Worm (Caenorhabditis elegans) whole organism, L2 larva: ENCODE measurements around the gene Y57E12AR.1.

Experiments
- ZK546.5 ChIP-seq: sonication (generic microtip); optimal IDR thresholded peaks from 2 replicates; lab custom pipeline; 2017; ENCODE audit warnings: missing biosample characterization, missing genetic modification characterization
- aly-2 ChIP-seq: fragments of 150-350 bp; optimal IDR thresholded peaks from 2 replicates; lab custom pipeline; 2014; ENCODE audit warnings: missing biosample characterization, missing genetic modification characterization
- egl-27 ChIP-seq: sonication (generic microtip); optimal IDR thresholded peaks from 3 replicates; lab custom pipeline; 2017; ENCODE audit warnings: missing biosample characterization, missing genetic modification reagents, missing genetic modification characterization
- elt-1 ChIP-seq: fragments of 150-350 bp; optimal IDR thresholded peaks from 2 replicates; lab custom pipeline; 2014; ENCODE audit warnings: missing biosample characterization, missing genetic modification characterization
- nhr-12 ChIP-seq: fragments of 150-350 bp; optimal IDR thresholded peaks from 2 replicates; lab custom pipeline; 2014; ENCODE audit warnings: missing biosample characterization, missing genetic modification characterization
- nhr-77 ChIP-seq: fragments of 150-350 bp; optimal IDR thresholded peaks from 2 replicates; lab custom pipeline; 2014; ENCODE audit warnings: missing biosample characterization, missing genetic modification characterization
- peb-1 ChIP-seq: fragments of 150-350 bp; optimal IDR thresholded peaks from 2 replicates; lab custom pipeline; 2014; ENCODE audit warnings: missing biosample characterization, missing genetic modification characterization
- unc-39 ChIP-seq: fragments of 150-350 bp; optimal IDR thresholded peaks from 2 replicates; lab custom pipeline; 2014; ENCODE audit warnings: missing biosample characterization, missing genetic modification characterization
- ztf-4 ChIP-seq: fragments of 150-350 bp; optimal IDR thresholded peaks from 2 replicates; lab custom pipeline; 2014; ENCODE audit warnings: missing biosample characterization, missing genetic modification characterization

- TF ChIP-seq ztf-4 (tag; lab: Kevin White, UChicago) (no peak), egl-27 (tag; lab: Kevin White, UChicago) (no peak), unc-39 (tag; lab: Kevin White, UChicago) (no peak), aly-2 (no peak), ZK546.5 (tag; lab: Kevin White, UChicago) (no peak), peb-1 (no peak), nhr-77 (tag; lab: Kevin White, UChicago) (no peak), elt-1 (no peak), nhr-12 (tag; lab: Kevin White, UChicago) (no peak)
Measured at ce11 chrV:7017059-7017458, 48.1 kb downstream of the Y57E12AR.1 start, which contains the start of gene srsx-32.
